Fruit fly (Drosophila melanogaster): ENCODE data around the gene CG2865.

DNA sequence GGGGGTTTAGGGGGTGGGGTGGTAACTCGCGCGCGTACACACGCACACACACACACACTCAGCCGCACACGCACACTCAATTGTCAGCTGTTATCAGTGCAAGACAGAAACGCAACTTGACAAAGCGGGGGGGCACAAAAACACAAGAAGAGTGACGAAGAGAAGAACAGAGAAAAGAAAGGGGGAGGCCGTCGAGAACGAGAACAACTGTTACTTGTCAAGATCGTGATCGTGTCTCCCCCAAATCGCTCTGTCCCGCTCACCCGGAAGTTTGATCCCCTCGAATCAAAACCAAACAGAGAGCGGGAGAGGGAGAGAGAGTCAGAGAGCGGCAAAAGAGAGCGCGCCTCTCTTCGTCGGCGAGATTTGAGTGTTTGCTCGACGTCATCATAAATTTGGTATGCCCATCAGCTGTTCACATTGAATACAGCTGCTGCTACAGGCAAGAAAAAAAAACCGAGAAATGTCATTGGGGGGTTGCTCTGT lies 24.2 kb upstream of the CG2865 start:
- TF ChIP-seq cnc (optimal IDR thresholded peaks at IDR 0.05) (no peak), kay (GFP tag; ENCODE audit: borderline replicate concordance) (no peak), CG1620 (GFP tag; optimal IDR thresholded peaks at IDR 0.05) (no peak), Crg-1 (GFP tag; optimal IDR thresholded peaks at IDR 0.05) (no peak), CG7045 (GFP tag; optimal IDR thresholded peaks at IDR 0.05) (no peak), bab1 (GFP tag; optimal IDR thresholded peaks at IDR 0.05) (peak; percentile 15), ovo (GFP tag; optimal IDR thresholded peaks at IDR 0.05) (no peak), CG11617 (GFP tag; optimal IDR thresholded peaks at IDR 0.05) (no peak), Hr96 (GFP tag; optimal IDR thresholded peaks at IDR 0.05) (no peak), CG12768 (GFP tag; optimal IDR thresholded peaks at IDR 0.05) (no peak)
